Fruit fly (Drosophila melanogaster) whole organism, embryonic: Measurements from ENCODE around the gene Glys.

ENCODE experiments used
- Bgb ChIP-seq: fragments of 200-800 bp; sonication (Bioruptor generic); IDR thresholded peaks from 2 replicates; pipeline ENCODE4 v1.3.6; 2022; ENCODE audit warnings: missing biosample characterization, missing genetic modification characterization; ENCODE audit not compliant: partially characterized antibody
- Bteb2 ChIP-seq: fragments of 200-800 bp; sonication (Bioruptor generic); optimal IDR thresholded peaks from 2 replicates; lab custom pipeline; 2016; ENCODE audit warnings: missing biosample characterization, missing genetic modification characterization
- CG10366 ChIP-seq: fragments of 200-800 bp; sonication (Bioruptor generic); IDR thresholded peaks from 2 replicates; pipeline ENCODE4 v1.3.6; 2022; ENCODE audit warnings: missing biosample characterization, missing genetic modification characterization
- CG10959 ChIP-seq: fragments of 200-800 bp; sonication (Bioruptor generic); IDR thresholded peaks from 2 replicates; pipeline ENCODE4 v1.3.6; 2022; ENCODE audit warnings: missing biosample characterization, missing genetic modification characterization
- CG11398 ChIP-seq: fragments of 200-800 bp; sonication (Bioruptor generic); optimal IDR thresholded peaks from 2 replicates; lab custom pipeline; 2016; ENCODE audit warnings: missing biosample characterization, missing genetic modification characterization
- CG13894 ChIP-seq: fragments of 200-800 bp; sonication (Bioruptor generic); optimal IDR thresholded peaks from 3 replicates; lab custom pipeline; 2018; ENCODE audit warnings: missing biosample characterization, mild to moderate bottlenecking, missing genetic modification characterization, moderate library complexity
- CG1647 ChIP-seq: fragments of 200-800 bp; sonication (Bioruptor generic); optimal IDR thresholded peaks from 3 replicates; lab custom pipeline; 2016; ENCODE audit warnings: missing biosample characterization, missing genetic modification characterization
- CG17186 ChIP-seq: fragments of 200-800 bp; sonication (Bioruptor generic); optimal IDR thresholded peaks from 3 replicates; lab custom pipeline; 2017; ENCODE audit warnings: missing biosample characterization, missing genetic modification reagents, missing genetic modification characterization
- CG17612 ChIP-seq: fragments of 200-800 bp; sonication (Bioruptor generic); IDR thresholded peaks from 2 replicates; pipeline ENCODE4 v1.3.6; 2022; ENCODE audit warnings: missing biosample characterization, missing genetic modification characterization
- CG18011 ChIP-seq: fragments of 200-800 bp; sonication (Bioruptor generic); optimal IDR thresholded peaks from 2 replicates; lab custom pipeline; 2017; ENCODE audit warnings: missing biosample characterization, missing genetic modification characterization, mild to moderate bottlenecking, moderate library complexity, missing genotype
- CG3407 ChIP-seq: fragments of 200-800 bp; sonication (Bioruptor generic); optimal IDR thresholded peaks from 2 replicates; lab custom pipeline; 2018; ENCODE audit warnings: missing biosample characterization, mild to moderate bottlenecking, missing genetic modification characterization
- CG3838 ChIP-seq: fragments of 200-800 bp; sonication (Bioruptor generic); optimal IDR thresholded peaks from 3 replicates; lab custom pipeline; 2016; ENCODE audit warnings: missing biosample characterization, missing genetic modification characterization
- CG3847 ChIP-seq: fragments of 200-800 bp; sonication (Bioruptor generic); IDR thresholded peaks from 2 replicates; pipeline ENCODE4 v1.3.6; 2022; ENCODE audit warnings: missing biosample characterization, missing genetic modification characterization
- CG3995 ChIP-seq: fragments of 200-800 bp; sonication (Bioruptor generic); optimal IDR thresholded peaks from 3 replicates; lab custom pipeline; 2016; ENCODE audit warnings: missing biosample characterization, missing genetic modification characterization
- CG5245 ChIP-seq: fragments of 200-800 bp; sonication (Bioruptor generic); optimal IDR thresholded peaks from 3 replicates; lab custom pipeline; 2016; ENCODE audit warnings: missing biosample characterization, missing genetic modification characterization
- CG6765 ChIP-seq: fragments of 200-800 bp; sonication (Bioruptor generic); optimal IDR thresholded peaks from 3 replicates; lab custom pipeline; 2017; ENCODE audit warnings: missing biosample characterization, mild to moderate bottlenecking, missing genetic modification characterization
- CG7372 ChIP-seq: fragments of 200-800 bp; sonication (Bioruptor generic); IDR thresholded peaks from 2 replicates; pipeline ENCODE4 v1.3.6; 2022; ENCODE audit warnings: missing biosample characterization, missing genetic modification characterization
- CG7963 ChIP-seq: fragments of 200-800 bp; sonication (Bioruptor generic); IDR thresholded peaks from 3 replicates; pipeline ENCODE4 v1.3.6; 2022; ENCODE audit warnings: missing biosample characterization, missing genetic modification characterization; ENCODE audit not compliant: partially characterized antibody
- CG8359 ChIP-seq: fragments of 200-800 bp; sonication (Bioruptor generic); optimal IDR thresholded peaks from 2 replicates; lab custom pipeline; 2017; ENCODE audit warnings: missing biosample characterization, mild to moderate bottlenecking, missing genetic modification characterization, borderline replicate concordance
- CG8765 ChIP-seq: fragments of 200-800 bp; sonication (Bioruptor generic); IDR thresholded peaks from 2 replicates; pipeline ENCODE4 v1.3.6; 2022; ENCODE audit warnings: missing biosample characterization, missing genetic modification characterization
- CG9215 ChIP-seq: fragments of 200-800 bp; sonication (Bioruptor generic); IDR thresholded peaks from 2 replicates; pipeline ENCODE4 v1.3.6; 2022; ENCODE audit warnings: missing biosample characterization, missing genetic modification characterization
- CG9727 ChIP-seq: fragments of 200-800 bp; sonication (Bioruptor generic); optimal IDR thresholded peaks from 3 replicates; lab custom pipeline; 2017; ENCODE audit warnings: missing biosample characterization, mild to moderate bottlenecking, missing genetic modification characterization
- D ChIP-seq, 2 experiments: fragments of 200-800 bp in 1 of 2; fragments of >200 bp in 1 of 2; sonication (Bioruptor generic) in 1 of 2; optimal IDR thresholded peaks; 2 replicates in 1 of 2; 3 replicates in 1 of 2; lab custom pipeline; 2017; ENCODE audit warnings: mild to moderate bottlenecking in 1 of 2, missing biosample characterization in 1 of 2, missing genetic modification characterization in 1 of 2, missing genetic modification reagents in 1 of 2
- Dip3 ChIP-seq: fragments of 200-800 bp; sonication (Bioruptor generic); optimal IDR thresholded peaks from 3 replicates; lab custom pipeline; 2016; ENCODE audit warnings: missing biosample characterization, missing genetic modification characterization
- Mes4 ChIP-seq: fragments of 200-800 bp; sonication (Bioruptor generic); optimal IDR thresholded peaks from 2 replicates; lab custom pipeline; 2016; ENCODE audit warnings: missing biosample characterization, missing genetic modification characterization
- Mrtf ChIP-seq: fragments of 200-800 bp; sonication (Bioruptor generic); IDR thresholded peaks from 3 replicates; pipeline ENCODE4 v1.3.6; 2022; ENCODE audit warnings: missing biosample characterization, missing genetic modification characterization
- Poxn ChIP-seq: fragments of 200-800 bp; sonication (Bioruptor generic); IDR thresholded peaks from 2 replicates; pipeline ENCODE4 v1.3.6; 2022; ENCODE audit warnings: missing biosample characterization, missing genetic modification characterization
- Ssrp ChIP-seq: fragments of 200-800 bp; sonication (Bioruptor generic); optimal IDR thresholded peaks from 2 replicates; lab custom pipeline; 2018; ENCODE audit warnings: missing biosample characterization, mild to moderate bottlenecking, missing genetic modification characterization, moderate library complexity
- Stat92E ChIP-seq, 3 experiments: fragments of >200 bp in 2 of 3; fragments of 200-800 bp in 1 of 3; sonication (Bioruptor generic) in 1 of 3; optimal IDR thresholded peaks; 2 replicates each; lab custom pipeline; 2017 to 2019; ENCODE audit warnings: missing biosample characterization in 3 of 3, missing genetic modification characterization in 3 of 3, mild to moderate bottlenecking in 1 of 3, moderate library complexity in 1 of 3
- bigmax ChIP-seq: fragments of 200-800 bp; sonication (Bioruptor generic); optimal IDR thresholded peaks from 2 replicates; lab custom pipeline; 2018; ENCODE audit warnings: missing biosample characterization, mild to moderate bottlenecking, missing genetic modification characterization
- bowl ChIP-seq: fragments of 200-800 bp; sonication (Bioruptor generic); IDR thresholded peaks from 2 replicates; pipeline ENCODE4 v1.3.6; 2022; ENCODE audit warnings: missing biosample characterization, missing genetic modification characterization
- btn ChIP-seq: fragments of 200-800 bp; sonication (Bioruptor generic); optimal IDR thresholded peaks from 2 replicates; lab custom pipeline; 2016; ENCODE audit warnings: missing biosample characterization, missing genetic modification characterization
- cato ChIP-seq: fragments of 200-800 bp; sonication (Bioruptor generic); optimal IDR thresholded peaks from 2 replicates; lab custom pipeline; 2016; ENCODE audit warnings: missing biosample characterization, missing genetic modification characterization, borderline replicate concordance
- fd3F ChIP-seq: fragments of 200-800 bp; sonication (Bioruptor generic); optimal IDR thresholded peaks from 2 replicates; lab custom pipeline; 2018; ENCODE audit warnings: missing biosample characterization, mild to moderate bottlenecking, missing genetic modification characterization, moderate library complexity
- fd64A ChIP-seq: fragments of 200-800 bp; sonication (Bioruptor generic); optimal IDR thresholded peaks from 3 replicates; lab custom pipeline; 2018; ENCODE audit warnings: missing biosample characterization, mild to moderate bottlenecking, missing genetic modification characterization
- fd96Cb ChIP-seq: fragments of 200-800 bp; sonication (Bioruptor generic); optimal IDR thresholded peaks from 2 replicates; lab custom pipeline; 2018; ENCODE audit warnings: missing biosample characterization, mild to moderate bottlenecking, missing genetic modification characterization, moderate library complexity
- ftz-f1 ChIP-seq: fragments of 200-800 bp; sonication (Bioruptor generic); optimal IDR thresholded peaks from 2 replicates; lab custom pipeline; 2016; ENCODE audit warnings: missing biosample characterization, missing genetic modification characterization
- gcm2 ChIP-seq: fragments of 200-800 bp; sonication (Bioruptor generic); optimal IDR thresholded peaks from 2 replicates; lab custom pipeline; 2016; ENCODE audit warnings: missing biosample characterization, missing genetic modification characterization
- grn ChIP-seq: fragments of 200-800 bp; sonication (Bioruptor generic); optimal IDR thresholded peaks from 3 replicates; lab custom pipeline; 2017; ENCODE audit warnings: missing biosample characterization, missing genetic modification characterization
- lab ChIP-seq: fragments of 200-800 bp; sonication (Bioruptor generic); optimal IDR thresholded peaks from 3 replicates; lab custom pipeline; 2017; ENCODE audit warnings: missing biosample characterization, missing genetic modification characterization, mild to moderate bottlenecking, moderate library complexity, missing genetic modification reagents
- mld ChIP-seq: fragments of 200-800 bp; sonication (Bioruptor generic); IDR thresholded peaks from 3 replicates; pipeline ENCODE4 v1.3.6; 2022; ENCODE audit warnings: missing biosample characterization, missing genetic modification characterization; ENCODE audit not compliant: partially characterized antibody
- phol ChIP-seq: fragments of 200-800 bp; sonication (Bioruptor generic); optimal IDR thresholded peaks from 3 replicates; lab custom pipeline; 2018; ENCODE audit warnings: missing biosample characterization, mild to moderate bottlenecking, missing genetic modification characterization, moderate library complexity
- repo ChIP-seq: fragments of 200-800 bp; sonication (Bioruptor generic); optimal IDR thresholded peaks from 2 replicates; lab custom pipeline; 2016; ENCODE audit warnings: missing biosample characterization, missing genetic modification characterization
- sc ChIP-seq, 3 experiments: fragments of >200 bp in 2 of 3; fragments of 200-800 bp in 1 of 3; sonication (Bioruptor generic) in 1 of 3; optimal IDR thresholded peaks; 2 replicates in 2 of 3; 3 replicates in 1 of 3; lab custom pipeline; 2017; ENCODE audit warnings: mild to moderate bottlenecking in 1 of 3, missing biosample characterization in 1 of 3, missing genetic modification characterization in 1 of 3, missing genetic modification reagents in 1 of 3
- slbo ChIP-seq: fragments of 200-800 bp; sonication (Bioruptor generic); IDR thresholded peaks from 2 replicates; pipeline ENCODE4 v1.3.6; 2022; ENCODE audit warnings: missing biosample characterization, missing genetic modification characterization
- sr ChIP-seq: fragments of 200-800 bp; sonication (Bioruptor generic); IDR thresholded peaks from 3 replicates; pipeline ENCODE4 v1.3.6; 2022; ENCODE audit warnings: missing biosample characterization, missing genetic modification characterization
- stc ChIP-seq: fragments of 200-800 bp; sonication (Bioruptor generic); IDR thresholded peaks from 2 replicates; pipeline ENCODE4 v1.3.6; 2022; ENCODE audit warnings: missing biosample characterization, missing genetic modification characterization
- sug ChIP-seq: fragments of 200-800 bp; optimal IDR thresholded peaks from 2 replicates; lab custom pipeline; 2019; ENCODE audit warnings: missing biosample characterization, mild to moderate bottlenecking, missing genetic modification characterization, moderate library complexity
- zf30C ChIP-seq: fragments of 200-800 bp; sonication (Bioruptor generic); optimal IDR thresholded peaks from 3 replicates; lab custom pipeline; 2018; ENCODE audit warnings: missing biosample characterization, mild to moderate bottlenecking, missing genetic modification characterization

Gene Glys

DNA sequence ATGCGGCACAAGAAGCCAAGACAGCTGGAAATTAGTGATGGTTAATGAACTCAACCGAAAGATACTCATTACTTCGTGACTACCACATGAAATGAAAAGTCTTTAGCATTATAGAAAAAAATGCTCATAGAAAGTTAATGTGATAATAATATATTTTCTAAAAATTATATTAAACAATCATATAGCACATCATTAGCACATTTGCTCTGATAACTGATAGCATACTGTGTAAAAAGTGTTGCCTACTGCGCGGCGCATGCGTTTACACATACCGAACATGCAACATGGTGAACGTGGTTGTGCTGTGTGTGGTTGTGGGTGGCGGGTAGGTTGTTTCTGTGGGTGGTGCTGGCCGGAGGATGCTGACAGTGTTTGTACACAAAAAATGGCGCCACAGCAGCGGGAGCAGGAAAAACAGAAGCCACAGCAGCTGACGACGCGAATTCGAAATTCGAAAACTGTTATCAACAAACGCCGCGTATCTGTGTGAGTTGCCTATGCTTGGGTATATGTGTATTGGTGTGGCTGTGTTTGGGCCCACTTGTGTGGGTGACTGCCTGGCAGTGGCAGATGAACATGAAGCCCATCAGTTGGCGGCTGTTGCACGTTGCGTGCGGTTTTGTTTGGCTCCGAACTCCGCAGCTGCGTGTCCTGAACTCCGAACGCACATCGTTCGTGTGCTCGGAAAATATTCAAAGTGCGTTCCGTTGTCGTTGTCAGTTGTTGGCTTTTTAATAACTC lies 2.6 kb upstream of the Glys start, which contains the start of gene Gyc88E (continued):
- TF ChIP-seq slbo (GFP tag; lab: Robert Waterston, UW) (0 out of 2 replicates have a peak, but pooled peaks have one; percentile 36), ftz-f1 (GFP tag; lab: Kevin White, UChicago) (no peak), CG17612 (GFP tag; lab: Robert Waterston, UW) (no peak), CG7963 (GFP tag; lab: Robert Waterston, UW) (no peak), Dip3 (GFP tag; lab: Kevin White, UChicago) (no peak), Mes4 (GFP tag; lab: Kevin White, UChicago) (no peak), CG9215 (GFP tag; lab: Robert Waterston, UW) (peak; percentile 73), stc (GFP tag; lab: Robert Waterston, UW) (peak; percentile 68), gcm2 (no peak), sc (optimal IDR thresholded peaks at IDR 0.05; lab: Kevin White, UChicago) (no peak), sc (GFP tag; optimal IDR thresholded peaks at IDR 0.05; lab: Kevin White, UChicago) (no peak), CG5245 (no peak), sug (tag; lab: Kevin White, UChicago) (no peak), CG17186 (GFP tag; lab: Kevin White, UChicago) (no peak), sr (GFP tag; lab: Robert Waterston, UW) (no peak), CG3847 (no peak; the same call in 1 of the 2 replicates), CG6765 (GFP tag; lab: Kevin White, UChicago) (no peak), Poxn (GFP tag; lab: Robert Waterston, UW) (no peak), CG13894 (no peak), CG18011 (GFP tag; lab: Kevin White, UChicago) (no peak), phol (tag; lab: Kevin White, UChicago) (no peak), mld (GFP tag; lab: Robert Waterston, UW) (no peak), D (optimal IDR thresholded peaks at IDR 0.05; lab: Kevin White, UChicago) (no peak), D (GFP tag; optimal IDR thresholded peaks at IDR 0.05; lab: Kevin White, UChicago) (no peak), CG10366 (no peak), Bteb2 (no peak), Stat92E (GFP tag; optimal IDR thresholded peaks at IDR 0.05; lab: Kevin White, UChicago) (no peak), zf30C (GFP tag; lab: Kevin White, UChicago) (no peak), CG10959 (no peak), cato (no peak), CG7372 (GFP tag; lab: Robert Waterston, UW) (peak; percentile 54), btn (GFP tag; lab: Kevin White, UChicago) (no peak), CG3407 (GFP tag; lab: Kevin White, UChicago) (no peak), fd64A (no peak), bowl (no peak), CG9727 (GFP tag; lab: Kevin White, UChicago) (peak; percentile 13), fd96Cb (no peak), Ssrp (tag; lab: Kevin White, UChicago) (no peak), bigmax (GFP tag; lab: Kevin White, UChicago) (no peak), CG3995 (GFP tag; lab: Kevin White, UChicago) (no peak), CG8765 (GFP tag; lab: Robert Waterston, UW) (no peak), Mrtf (GFP tag; lab: Robert Waterston, UW) (no peak), grn (GFP tag; lab: Kevin White, UChicago) (no peak), CG1647 (GFP tag; lab: Kevin White, UChicago) (no peak), CG8359 (GFP tag; lab: Kevin White, UChicago) (no peak), Bgb (GFP tag; lab: Robert Waterston, UW) (no peak), CG11398 (GFP tag; lab: Kevin White, UChicago) (no peak), lab (GFP tag; lab: Kevin White, UChicago) (peak; percentile 47), repo (GFP tag; lab: Kevin White, UChicago) (no peak), fd3F (GFP tag; lab: Kevin White, UChicago) (no peak), CG3838 (GFP tag; lab: Kevin White, UChicago) (no peak)
